Fruit fly (Drosophila melanogaster): ENCODE measurements around the gene CG12121.
A peak's percentile ranks its signal among the peaks of the same experiment; 100 is the strongest.

CG12121 gene

DNA sequence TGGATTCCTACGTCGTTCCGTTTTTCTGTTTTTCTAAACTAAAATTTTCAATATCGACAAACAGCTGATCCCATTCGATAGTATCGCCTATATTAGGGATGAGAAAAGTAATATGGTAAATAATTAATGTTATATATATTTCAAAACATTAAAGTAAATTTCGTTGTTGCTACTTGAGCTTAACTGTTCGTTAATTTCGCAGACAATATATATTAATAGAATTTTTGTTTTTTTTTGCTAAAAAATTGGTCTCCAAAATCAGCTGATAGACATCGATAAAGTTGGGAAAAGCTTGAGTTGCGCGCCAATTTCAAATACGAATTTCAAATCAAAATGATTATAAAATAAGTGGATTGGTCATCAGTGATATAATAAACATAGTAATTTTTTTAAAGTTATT, 35.8 kb downstream of the CG12121 start, which contains the start of gene CG12118:
Gene CG12118, minus strand, starts transcription at position 53 of the 400 bp plus-strand sequence.
- TF ChIP-seq fd96Ca (GFP tag; IDR thresholded peaks at IDR 0.05) = no peak
- TF ChIP-seq EcR (GFP tag; optimal IDR thresholded peaks at IDR 0.05) = no peak
- TF ChIP-seq CG15710 (tag; optimal IDR thresholded peaks at IDR 0.05) = peak; percentile 65
- peak; percentile 71; the same call in 2 of the 3 replicates for TF ChIP-seq CG4496 (GFP tag; IDR thresholded peaks at IDR 0.05)
- TF ChIP-seq CG13204 (GFP tag; optimal IDR thresholded peaks at IDR 0.05) = no peak
- TF ChIP-seq Snoo (tag; optimal IDR thresholded peaks at IDR 0.05) = peak; percentile 51
- TF ChIP-seq Pif1B (GFP tag; optimal IDR thresholded peaks at IDR 0.05) = peak; percentile 56
- peak; percentile 45 for TF ChIP-seq Ets98B (GFP tag; IDR thresholded peaks at IDR 0.05)
- no peak for TF ChIP-seq CG14655 (GFP tag; optimal IDR thresholded peaks at IDR 0.05)
- TF ChIP-seq CG12605 (GFP tag; IDR thresholded peaks at IDR 0.05) = no peak
- peak; percentile 46 for TF ChIP-seq Pif1A (GFP tag; optimal IDR thresholded peaks at IDR 0.05)
- TF ChIP-seq CG8159 (tag; optimal IDR thresholded peaks at IDR 0.05) = peak; percentile 65
- TF ChIP-seq rn (GFP tag; IDR thresholded peaks at IDR 0.05) = peak; percentile 31; the same call in 1 of the 2 replicates
- peak; percentile 79 for TF ChIP-seq CG32121 (GFP tag; IDR thresholded peaks at IDR 0.05)
- TF ChIP-seq CG8301 (tag; optimal IDR thresholded peaks at IDR 0.05) = peak; percentile 14
- peak; percentile 64 for TF ChIP-seq CG17806 (tag; optimal IDR thresholded peaks at IDR 0.05)
- no peak for TF ChIP-seq CG10348 (GFP tag; IDR thresholded peaks at IDR 0.05)
- peak; percentile 57 for TF ChIP-seq CG34367 (tag; optimal IDR thresholded peaks at IDR 0.05)
- TF ChIP-seq CG9948 (tag; optimal IDR thresholded peaks at IDR 0.05) = peak; percentile 60
- peak; percentile 33 for TF ChIP-seq D1 (tag; optimal IDR thresholded peaks at IDR 0.05)

DNA sequence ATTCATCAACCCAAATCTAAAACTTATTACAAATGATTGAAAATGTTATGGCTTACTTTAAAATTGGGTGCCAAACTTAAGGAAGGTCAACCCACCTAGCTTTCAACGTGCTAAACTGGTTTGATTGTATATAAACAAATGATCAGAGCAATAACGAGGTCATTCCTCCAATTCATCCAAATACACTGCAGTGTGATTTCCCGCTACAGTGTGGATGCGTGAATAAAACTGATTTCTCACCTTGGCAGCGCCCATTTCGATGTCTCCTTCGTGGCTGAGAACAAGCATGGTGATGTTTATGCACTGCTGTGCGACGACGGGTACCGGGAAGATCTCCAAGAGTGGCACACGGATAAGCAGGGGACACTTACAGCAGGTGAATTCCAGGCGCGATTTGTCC, 36.9 kb downstream of the CG12121 start:
- TF ChIP-seq D1 (tag; optimal IDR thresholded peaks at IDR 0.05) = no peak
- no peak for TF ChIP-seq CG4496 (GFP tag; IDR thresholded peaks at IDR 0.05)
- no peak for TF ChIP-seq Pif1A (GFP tag; optimal IDR thresholded peaks at IDR 0.05)
- TF ChIP-seq CG17806 (tag; optimal IDR thresholded peaks at IDR 0.05) = no peak
- TF ChIP-seq gl (tag; optimal IDR thresholded peaks at IDR 0.05) = no peak
- no peak for TF ChIP-seq CG34367 (tag; optimal IDR thresholded peaks at IDR 0.05)
- no peak for TF ChIP-seq Snoo (tag; optimal IDR thresholded peaks at IDR 0.05)
- no peak for TF ChIP-seq EcR (GFP tag; optimal IDR thresholded peaks at IDR 0.05)
- TF ChIP-seq CG8159 (tag; optimal IDR thresholded peaks at IDR 0.05) = no peak
- no peak for TF ChIP-seq CG32121 (GFP tag; IDR thresholded peaks at IDR 0.05)
- no peak for TF ChIP-seq CG14655 (GFP tag; optimal IDR thresholded peaks at IDR 0.05)
- TF ChIP-seq CG12605 (GFP tag; IDR thresholded peaks at IDR 0.05) = no peak
- TF ChIP-seq CG15710 (tag; optimal IDR thresholded peaks at IDR 0.05) = no peak
- TF ChIP-seq rn (GFP tag; IDR thresholded peaks at IDR 0.05) = no peak
- no peak for TF ChIP-seq Pif1B (GFP tag; optimal IDR thresholded peaks at IDR 0.05)
- TF ChIP-seq CG10348 (GFP tag; IDR thresholded peaks at IDR 0.05) = no peak
- TF ChIP-seq CG8301 (tag; optimal IDR thresholded peaks at IDR 0.05) = no peak
- TF ChIP-seq CG9948 (tag; optimal IDR thresholded peaks at IDR 0.05) = no peak
- TF ChIP-seq Ets98B (GFP tag; IDR thresholded peaks at IDR 0.05) = no peak
- no peak for TF ChIP-seq CG13204 (GFP tag; optimal IDR thresholded peaks at IDR 0.05)

DNA sequence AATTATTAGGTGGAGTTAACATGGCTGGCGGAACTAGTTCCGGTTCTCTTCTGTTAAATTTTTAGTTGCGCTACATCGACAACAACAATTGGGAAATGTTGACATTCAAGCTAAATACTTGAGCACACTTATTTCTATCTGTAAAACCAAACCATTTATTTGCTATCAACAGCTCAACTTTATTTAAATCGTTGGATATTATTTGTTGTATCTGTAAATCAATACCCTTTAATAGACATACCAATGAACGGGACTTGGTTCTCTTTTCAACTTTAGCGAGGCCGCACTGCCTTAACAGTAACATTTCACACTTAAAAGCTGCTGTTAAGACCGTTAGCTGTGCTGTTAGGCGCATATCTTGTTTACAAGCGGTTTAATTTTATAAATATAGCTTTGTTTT, 38.6 kb downstream of the CG12121 start, which contains the start of gene CG12106:
Gene CG12106, plus strand, starts transcription at position 295 of the 400 bp plus-strand sequence.
- TF ChIP-seq D1 (tag; optimal IDR thresholded peaks at IDR 0.05) (no peak), rn (GFP tag; IDR thresholded peaks at IDR 0.05) (0 out of 2 replicates have a peak, but pooled peaks have one; percentile 20), Snoo (tag; optimal IDR thresholded peaks at IDR 0.05) (peak; percentile 23), EcR (GFP tag; optimal IDR thresholded peaks at IDR 0.05) (no peak), CG4496 (GFP tag; IDR thresholded peaks at IDR 0.05) (peak; percentile 56; the same call in 1 of the 3 replicates), CG17806 (tag; optimal IDR thresholded peaks at IDR 0.05) (peak; percentile 40), CG15710 (tag; optimal IDR thresholded peaks at IDR 0.05) (peak; percentile 54), CG12605 (GFP tag; IDR thresholded peaks at IDR 0.05) (no peak), gl (tag; optimal IDR thresholded peaks at IDR 0.05) (no peak), CG8159 (tag; optimal IDR thresholded peaks at IDR 0.05) (no peak), CG32121 (GFP tag; IDR thresholded peaks at IDR 0.05) (peak; percentile 27; the same call in 1 of the 2 replicates), CG8301 (tag; optimal IDR thresholded peaks at IDR 0.05) (peak; percentile 53), CG10348 (GFP tag; IDR thresholded peaks at IDR 0.05) (peak; percentile 21; the same call in 1 of the 2 replicates), Ets98B (GFP tag; IDR thresholded peaks at IDR 0.05) (no peak), CG34367 (tag; optimal IDR thresholded peaks at IDR 0.05) (peak; percentile 26), CG9948 (tag; optimal IDR thresholded peaks at IDR 0.05) (peak; percentile 25)

DNA sequence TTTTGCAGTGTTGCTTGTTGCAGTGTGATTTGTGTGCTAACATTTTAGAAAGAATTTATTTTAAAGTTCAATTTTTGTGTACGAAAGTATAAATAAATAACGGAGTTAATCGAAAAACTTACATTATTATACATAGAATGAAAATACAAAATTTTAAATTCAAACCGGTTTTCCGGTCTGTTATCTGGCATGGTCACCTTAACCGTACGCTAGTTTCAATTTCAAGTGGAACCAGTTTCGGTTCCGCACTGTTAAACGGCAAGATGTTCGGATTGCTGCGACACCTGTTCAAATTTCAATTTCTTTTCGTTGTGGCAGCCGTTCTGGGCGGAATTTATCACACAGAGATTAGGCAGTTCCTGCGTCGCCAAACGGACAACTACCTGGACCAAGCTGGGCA, 39.7 kb downstream of the CG12121 start, which contains the start of gene CG12056:
Gene CG12056, plus strand, starts transcription at position 241 of the 400 bp plus-strand sequence.
- TF ChIP-seq CG8159 (tag; optimal IDR thresholded peaks at IDR 0.05) (no peak), CG9948 (tag; optimal IDR thresholded peaks at IDR 0.05) (no peak), fd96Ca (GFP tag; IDR thresholded peaks at IDR 0.05) (no peak), CG15710 (tag; optimal IDR thresholded peaks at IDR 0.05) (no peak), rn (GFP tag; IDR thresholded peaks at IDR 0.05) (no peak), CG10348 (GFP tag; IDR thresholded peaks at IDR 0.05) (no peak), CG14655 (GFP tag; optimal IDR thresholded peaks at IDR 0.05) (no peak)

DNA sequence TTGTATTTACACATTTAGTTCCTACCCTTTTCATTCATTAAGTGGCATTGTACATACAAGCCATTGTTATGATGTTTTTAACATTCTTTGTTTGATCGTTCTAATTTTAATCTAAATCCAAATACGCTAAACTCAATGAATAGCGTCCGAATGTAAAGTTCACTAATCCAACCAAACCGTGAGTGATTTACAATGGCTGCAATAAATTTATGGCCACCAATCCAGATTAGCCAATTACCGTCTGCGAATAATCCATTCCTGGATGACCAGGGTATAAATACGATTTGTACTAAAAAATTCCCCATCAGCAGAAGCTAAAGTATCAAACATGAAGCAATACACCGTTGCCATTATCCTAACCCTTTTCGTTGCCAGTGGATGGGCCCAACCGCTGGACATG, 40.8 kb downstream of the CG12121 start, which contains the start of gene CG12057:
Gene CG12057, plus strand, starts transcription at position 301 of the 400 bp plus-strand sequence.
- no peak for TF ChIP-seq CG15710 (tag; optimal IDR thresholded peaks at IDR 0.05)

DNA sequence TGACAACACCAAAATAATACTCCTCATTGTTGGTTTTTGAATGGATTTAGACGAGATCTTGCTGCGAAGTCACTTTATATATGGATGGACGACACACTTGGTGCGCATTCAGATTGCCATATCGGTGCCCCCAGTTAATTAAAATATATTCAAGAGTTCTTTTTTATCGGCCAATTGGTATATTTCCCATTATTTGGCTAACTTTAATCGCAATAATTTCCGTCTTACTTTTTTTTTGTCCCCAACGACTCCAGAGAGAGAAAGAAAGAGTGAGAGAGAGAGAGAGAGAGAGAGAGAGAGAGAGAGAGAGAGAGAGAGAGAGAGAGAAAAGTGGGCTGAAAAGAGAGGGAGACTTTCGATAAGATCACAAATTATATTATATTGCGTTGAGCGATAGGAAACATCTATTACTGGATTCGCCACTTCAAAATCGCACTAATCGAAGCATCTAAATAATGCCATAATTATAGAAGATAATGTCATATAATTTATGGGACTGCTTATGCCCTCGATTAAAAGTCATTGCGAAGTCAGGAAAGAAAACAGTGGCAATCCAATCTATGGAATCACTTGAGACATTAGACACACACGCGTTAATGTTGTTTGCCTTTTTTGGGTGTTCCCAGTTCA, 41.5 kb downstream of the CG12121 start, which contains the start of gene CG12115:
Gene CG12115, minus strand, starts transcription at position 51 of the 630 bp plus-strand sequence.
- TF ChIP-seq Pif1A (GFP tag; optimal IDR thresholded peaks at IDR 0.05) (no peak), CG13204 (GFP tag; optimal IDR thresholded peaks at IDR 0.05) (no peak), EcR (GFP tag; optimal IDR thresholded peaks at IDR 0.05) (no peak), gl (tag; optimal IDR thresholded peaks at IDR 0.05) (no peak), CG8301 (tag; optimal IDR thresholded peaks at IDR 0.05) (no peak), Pif1B (GFP tag; optimal IDR thresholded peaks at IDR 0.05) (no peak), Snoo (tag; optimal IDR thresholded peaks at IDR 0.05) (no peak), CG12605 (GFP tag; IDR thresholded peaks at IDR 0.05) (no peak), CG4496 (GFP tag; IDR thresholded peaks at IDR 0.05) (no peak), fd96Ca (GFP tag; IDR thresholded peaks at IDR 0.05) (no peak), CG34367 (tag; optimal IDR thresholded peaks at IDR 0.05) (no peak), D1 (tag; optimal IDR thresholded peaks at IDR 0.05) (no peak), CG9948 (tag; optimal IDR thresholded peaks at IDR 0.05) (no peak), CG10348 (GFP tag; IDR thresholded peaks at IDR 0.05) (no peak), CG14655 (GFP tag; optimal IDR thresholded peaks at IDR 0.05) (no peak), rn (GFP tag; IDR thresholded peaks at IDR 0.05) (no peak), CG32121 (GFP tag; IDR thresholded peaks at IDR 0.05) (no peak), CG17806 (tag; optimal IDR thresholded peaks at IDR 0.05) (no peak), CG8159 (tag; optimal IDR thresholded peaks at IDR 0.05) (no peak), Ets98B (GFP tag; IDR thresholded peaks at IDR 0.05) (no peak)
